Fruit fly (Drosophila melanogaster) whole organism, embryonic: ENCODE measurements around the gene Ptpmeg2.
A peak's percentile ranks its signal among the peaks of the same experiment; 100 is the strongest.

Experiments used
- Bdp1 ChIP-seq: fragments of 200-800 bp; sonication (Bioruptor generic); optimal IDR thresholded peaks from 3 replicates; lab custom pipeline; 2016; ENCODE audit warnings: missing biosample characterization, missing genetic modification characterization
- CG10147 ChIP-seq: fragments of 200-800 bp; sonication (Bioruptor generic); optimal IDR thresholded peaks from 2 replicates; lab custom pipeline; 2019; ENCODE audit warnings: missing biosample characterization, mild to moderate bottlenecking, missing genetic modification characterization, moderate library complexity
- CG11247 ChIP-seq: fragments of 200-800 bp; sonication (Bioruptor generic); IDR thresholded peaks from 2 replicates; pipeline ENCODE4 v1.3.6; 2022; ENCODE audit warnings: missing biosample characterization, missing genetic modification characterization
- CG11696 ChIP-seq: fragments of 200-800 bp; sonication (Bioruptor generic); IDR thresholded peaks from 2 replicates; pipeline ENCODE4 v1.3.6; 2022; ENCODE audit warnings: missing biosample characterization, missing genetic modification characterization
- CG12769 ChIP-seq: fragments of 200-800 bp; sonication (Bioruptor generic); optimal IDR thresholded peaks from 2 replicates; lab custom pipeline; 2019; ENCODE audit warnings: missing biosample characterization, mild to moderate bottlenecking, missing genetic modification characterization, moderate library complexity
- CG14014 ChIP-seq: fragments of 200-800 bp; sonication (Bioruptor generic); IDR thresholded peaks from 2 replicates; pipeline ENCODE4 v1.3.6; 2022; ENCODE audit warnings: missing biosample characterization, missing genetic modification characterization
- CG17612 ChIP-seq: fragments of 200-800 bp; sonication (Bioruptor generic); IDR thresholded peaks from 2 replicates; pipeline ENCODE4 v1.3.6; 2022; ENCODE audit warnings: missing biosample characterization, missing genetic modification characterization
- CG1832 ChIP-seq: fragments of 200-800 bp; sonication (Bioruptor generic); optimal IDR thresholded peaks from 2 replicates; lab custom pipeline; 2017; ENCODE audit warnings: missing biosample characterization, mild to moderate bottlenecking, missing genetic modification characterization, inconsistent platforms
- CG2116 ChIP-seq: fragments of 200-800 bp; sonication (Bioruptor generic); optimal IDR thresholded peaks from 3 replicates; lab custom pipeline; 2018; ENCODE audit warnings: missing biosample characterization, mild to moderate bottlenecking, missing genetic modification characterization
- CG2120 ChIP-seq: fragments of 200-800 bp; sonication (Bioruptor generic); optimal IDR thresholded peaks from 3 replicates; lab custom pipeline; 2016; ENCODE audit warnings: missing biosample characterization, missing genetic modification characterization
- CG3995 ChIP-seq: fragments of 200-800 bp; sonication (Bioruptor generic); optimal IDR thresholded peaks from 3 replicates; lab custom pipeline; 2016; ENCODE audit warnings: missing biosample characterization, missing genetic modification characterization
- CG4328 ChIP-seq: fragments of 200-800 bp; sonication (Bioruptor generic); optimal IDR thresholded peaks from 3 replicates; lab custom pipeline; 2017; ENCODE audit warnings: missing biosample characterization, missing genetic modification reagents, missing genetic modification characterization
- CG7271 ChIP-seq: fragments of 200-800 bp; sonication (Bioruptor generic); optimal IDR thresholded peaks from 2 replicates; lab custom pipeline; 2018; ENCODE audit warnings: missing biosample characterization, mild to moderate bottlenecking, missing genetic modification characterization, moderate library complexity
- CG7556 ChIP-seq: fragments of 200-800 bp; sonication (Bioruptor generic); optimal IDR thresholded peaks from 2 replicates; lab custom pipeline; 2017; ENCODE audit warnings: missing biosample characterization, mild to moderate bottlenecking, missing genetic modification characterization
- CG8388 ChIP-seq: fragments of 200-800 bp; sonication (Bioruptor generic); optimal IDR thresholded peaks from 2 replicates; lab custom pipeline; 2019; ENCODE audit warnings: missing biosample characterization, mild to moderate bottlenecking, missing genetic modification characterization, moderate library complexity
- Camta ChIP-seq: fragments of 200-800 bp; sonication (Bioruptor generic); optimal IDR thresholded peaks from 2 replicates; lab custom pipeline; 2016; ENCODE audit warnings: missing biosample characterization, missing genetic modification characterization
- Chrac-16 ChIP-seq: fragments of 200-800 bp; sonication (Bioruptor generic); optimal IDR thresholded peaks from 3 replicates; lab custom pipeline; 2016; ENCODE audit warnings: missing biosample characterization, missing genetic modification characterization
- CrebB ChIP-seq: fragments of 200-800 bp; sonication (Bioruptor generic); optimal IDR thresholded peaks from 3 replicates; lab custom pipeline; 2018; ENCODE audit warnings: missing biosample characterization, mild to moderate bottlenecking, missing genetic modification characterization
- Dfd ChIP-seq, 2 experiments: fragments of >200 bp; optimal IDR thresholded peaks; 2 replicates each; lab custom pipeline; 2017; ENCODE audit warnings: missing biosample characterization in 2 of 2, missing genetic modification characterization in 2 of 2
- Doc3 ChIP-seq: fragments of 200-800 bp; sonication (Bioruptor generic); IDR thresholded peaks from 3 replicates; pipeline ENCODE4 v1.3.6; 2022; ENCODE audit warnings: missing biosample characterization, missing genetic modification characterization; ENCODE audit not compliant: partially characterized antibody
- Dp ChIP-seq: fragments of 200-800 bp; sonication (Bioruptor generic); optimal IDR thresholded peaks from 2 replicates; lab custom pipeline; 2018; ENCODE audit warnings: missing biosample characterization, mild to moderate bottlenecking, missing genetic modification characterization, moderate library complexity
- GATAe ChIP-seq: fragments of 200-800 bp; sonication (Bioruptor generic); conservative IDR thresholded peaks from 2 replicates; pipeline ENCODE4 v1.3.6; 2022; ENCODE audit warnings: missing biosample characterization, missing genetic modification characterization
- HLH4C ChIP-seq: fragments of 200-800 bp; sonication (Bioruptor generic); IDR thresholded peaks from 3 replicates; pipeline ENCODE4 v1.3.6; 2022; ENCODE audit warnings: missing biosample characterization, missing genetic modification characterization; ENCODE audit not compliant: partially characterized antibody
- HmgD ChIP-seq: fragments of 200-800 bp; sonication (Bioruptor generic); optimal IDR thresholded peaks from 3 replicates; lab custom pipeline; 2016; ENCODE audit warnings: missing biosample characterization, missing genetic modification characterization
- Hr51 ChIP-seq, 2 experiments: fragments of 200-800 bp; sonication (Bioruptor generic); optimal IDR thresholded peaks; 2 replicates in 1 of 2; 3 replicates in 1 of 2; lab custom pipeline; 2016 to 2018; ENCODE audit warnings: missing biosample characterization in 2 of 2, missing genetic modification characterization in 2 of 2, mild to moderate bottlenecking in 1 of 2, moderate library complexity in 1 of 2
- MESR4 ChIP-seq: fragments of 200-800 bp; sonication (Bioruptor generic); optimal IDR thresholded peaks from 2 replicates; lab custom pipeline; 2018; ENCODE audit warnings: missing biosample characterization, mild to moderate bottlenecking, missing genetic modification characterization, moderate library complexity
- Meics ChIP-seq: fragments of 200-800 bp; sonication (Bioruptor generic); optimal IDR thresholded peaks from 2 replicates; lab custom pipeline; 2017; ENCODE audit warnings: missing biosample characterization, mild to moderate bottlenecking, missing genetic modification characterization
- Mes4 ChIP-seq: fragments of 200-800 bp; sonication (Bioruptor generic); optimal IDR thresholded peaks from 2 replicates; lab custom pipeline; 2016; ENCODE audit warnings: missing biosample characterization, missing genetic modification characterization
- Stat92E ChIP-seq, 3 experiments: fragments of >200 bp in 2 of 3; fragments of 200-800 bp in 1 of 3; sonication (Bioruptor generic) in 1 of 3; optimal IDR thresholded peaks; 2 replicates each; lab custom pipeline; 2017 to 2019; ENCODE audit warnings: missing biosample characterization in 3 of 3, missing genetic modification characterization in 3 of 3, mild to moderate bottlenecking in 1 of 3, moderate library complexity in 1 of 3
- Xbp1 ChIP-seq: fragments of 200-800 bp; sonication (Bioruptor generic); optimal IDR thresholded peaks from 3 replicates; lab custom pipeline; 2016; ENCODE audit warnings: missing biosample characterization, mild to moderate bottlenecking, missing genetic modification characterization
- YL-1 ChIP-seq: fragments of 200-800 bp; sonication (Bioruptor generic); optimal IDR thresholded peaks from 3 replicates; lab custom pipeline; 2017; ENCODE audit warnings: missing biosample characterization, mild to moderate bottlenecking, missing genetic modification characterization
- ap ChIP-seq: fragments of 200-800 bp; sonication (Bioruptor generic); IDR thresholded peaks from 2 replicates; pipeline ENCODE4 v1.3.6; 2022; ENCODE audit warnings: missing biosample characterization, missing genetic modification characterization
- ato ChIP-seq: fragments of 200-800 bp; sonication (Bioruptor generic); IDR thresholded peaks from 2 replicates; pipeline ENCODE4 v1.3.6; 2022; ENCODE audit warnings: missing biosample characterization, missing genetic modification characterization; ENCODE audit not compliant: partially characterized antibody
- chm ChIP-seq: fragments of 200-800 bp; sonication (Bioruptor generic); IDR thresholded peaks from 2 replicates; pipeline ENCODE4 v1.3.6; 2022; ENCODE audit warnings: missing biosample characterization, missing genetic modification characterization
- crol ChIP-seq: fragments of 200-800 bp; sonication (Bioruptor generic); IDR thresholded peaks from 2 replicates; pipeline ENCODE4 v1.3.6; 2022; ENCODE audit warnings: missing biosample characterization, missing genetic modification characterization
- crp ChIP-seq, 2 experiments: fragments of 200-800 bp; sonication (Bioruptor generic); optimal IDR thresholded peaks; 2 replicates in 1 of 2; 3 replicates in 1 of 2; lab custom pipeline; 2017; ENCODE audit warnings: missing biosample characterization in 2 of 2, missing genetic modification characterization in 2 of 2, mild to moderate bottlenecking in 1 of 2, moderate library complexity in 1 of 2
- en ChIP-seq: fragments of 200-800 bp; sonication (Bioruptor generic); optimal IDR thresholded peaks from 2 replicates; lab custom pipeline; 2016; ENCODE audit warnings: missing biosample characterization, missing genetic modification characterization
- fu2 ChIP-seq: fragments of 200-800 bp; sonication (Bioruptor generic); optimal IDR thresholded peaks from 2 replicates; lab custom pipeline; 2016; ENCODE audit warnings: missing biosample characterization, missing genetic modification characterization
- h ChIP-seq: fragments of >200 bp; optimal IDR thresholded peaks from 2 replicates; lab custom pipeline; 2017
- jigr1 ChIP-seq: fragments of 200-800 bp; sonication (Bioruptor generic); IDR thresholded peaks from 3 replicates; pipeline ENCODE4 v1.3.6; 2022; ENCODE audit warnings: missing biosample characterization, missing genetic modification characterization
- jumu ChIP-seq: fragments of 200-800 bp; sonication (Bioruptor generic); optimal IDR thresholded peaks from 3 replicates; lab custom pipeline; 2016; ENCODE audit warnings: missing biosample characterization, missing genetic modification characterization
- nmo ChIP-seq: fragments of 200-800 bp; sonication (Bioruptor generic); optimal IDR thresholded peaks from 2 replicates; lab custom pipeline; 2018; ENCODE audit warnings: missing biosample characterization, mild to moderate bottlenecking, missing genetic modification characterization, moderate library complexity
- oc ChIP-seq: fragments of 200-800 bp; sonication (Bioruptor generic); optimal IDR thresholded peaks from 2 replicates; lab custom pipeline; 2018; ENCODE audit warnings: missing biosample characterization, mild to moderate bottlenecking, missing genetic modification characterization, moderate library complexity
- salm ChIP-seq: fragments of 200-800 bp; sonication (Bioruptor generic); optimal IDR thresholded peaks from 2 replicates; lab custom pipeline; 2018; ENCODE audit warnings: missing biosample characterization, mild to moderate bottlenecking, missing genetic modification characterization
- scrt ChIP-seq: fragments of 200-800 bp; sonication (Bioruptor generic); optimal IDR thresholded peaks from 2 replicates; lab custom pipeline; 2018; ENCODE audit warnings: missing biosample characterization, mild to moderate bottlenecking, missing genetic modification characterization, moderate library complexity
- sd ChIP-seq: fragments of 200-800 bp; sonication (Bioruptor generic); optimal IDR thresholded peaks from 3 replicates; lab custom pipeline; 2018; ENCODE audit warnings: missing biosample characterization, mild to moderate bottlenecking, missing genetic modification characterization, moderate library complexity
- sug ChIP-seq: fragments of 200-800 bp; optimal IDR thresholded peaks from 2 replicates; lab custom pipeline; 2019; ENCODE audit warnings: missing biosample characterization, mild to moderate bottlenecking, missing genetic modification characterization, moderate library complexity
- trem ChIP-seq: fragments of 200-800 bp; optimal IDR thresholded peaks from 3 replicates; lab custom pipeline; 2019; ENCODE audit warnings: missing biosample characterization, mild to moderate bottlenecking, missing genetic modification characterization, moderate library complexity
- unpg ChIP-seq: fragments of 200-800 bp; sonication (Bioruptor generic); optimal IDR thresholded peaks from 3 replicates; lab custom pipeline; 2018; ENCODE audit warnings: missing biosample characterization, mild to moderate bottlenecking, missing genetic modification characterization, moderate library complexity
- vvl ChIP-seq: fragments of 200-800 bp; sonication (Bioruptor generic); IDR thresholded peaks from 2 replicates; pipeline ENCODE4 v1.3.6; 2022; ENCODE audit warnings: missing biosample characterization, missing genetic modification characterization

The Ptpmeg2 gene

dm6 chrX:9658865-9659339 lies at the start of gene Ptpmeg2 (continued):
- no peak for TF ChIP-seq CG17612 (GFP tag; lab: Robert Waterston, UW)
- peak; percentile 69 for TF ChIP-seq Meics (GFP tag; lab: Kevin White, UChicago)
- TF ChIP-seq Dp = peak; percentile 54
- TF ChIP-seq sd (tag; lab: Kevin White, UChicago) = no peak
- TF ChIP-seq chm (GFP tag; lab: Robert Waterston, UW) = peak; percentile 85
- no peak for TF ChIP-seq Dfd (GFP tag; optimal IDR thresholded peaks at IDR 0.05; lab: Kevin White, UChicago)
- no peak for TF ChIP-seq jigr1 (GFP tag; lab: Robert Waterston, UW)
- no peak for TF ChIP-seq CG4328 (GFP tag; lab: Kevin White, UChicago)
- peak; percentile 59 to 60 for TF ChIP-seq Hr51 (GFP tag; optimal IDR thresholded peaks at IDR 0.05; lab: Kevin White, UChicago)
- TF ChIP-seq CG12769 (tag; lab: Kevin White, UChicago) = peak; percentile 61
- peak; percentile 71 for TF ChIP-seq nmo
- no peak for TF ChIP-seq crol (GFP tag; lab: Robert Waterston, UW)
- 0 out of 2 replicates have a peak, but pooled peaks have one; percentile 35 for TF ChIP-seq CG14014 (GFP tag; lab: Robert Waterston, UW)
- no peak for TF ChIP-seq ap (GFP tag; lab: Robert Waterston, UW)
- peak; percentile 38 for TF ChIP-seq Bdp1 (GFP tag; lab: Kevin White, UChicago)
- peak; percentile 70 for TF ChIP-seq jumu (GFP tag; lab: Kevin White, UChicago)
- TF ChIP-seq YL-1 = peak; percentile 51
- peak; percentile 71 for TF ChIP-seq Chrac-16 (GFP tag; lab: Kevin White, UChicago)
- TF ChIP-seq MESR4 (GFP tag; lab: Kevin White, UChicago) = peak; percentile 33
- no peak for TF ChIP-seq GATAe (GFP tag; lab: Robert Waterston, UW)
- peak; percentile 61 for TF ChIP-seq Mes4 (GFP tag; lab: Kevin White, UChicago)
- peak; percentile 60 for TF ChIP-seq sug (tag; lab: Kevin White, UChicago)
- peak; percentile 94 for TF ChIP-seq ato
- TF ChIP-seq oc (tag; lab: Kevin White, UChicago) = no peak
- TF ChIP-seq CG10147 (GFP tag; lab: Kevin White, UChicago) = peak; percentile 36
- no peak for TF ChIP-seq h (lab: Kevin White, UChicago)
- TF ChIP-seq CG11696 (GFP tag; lab: Robert Waterston, UW) = no peak
- TF ChIP-seq Stat92E (GFP tag; optimal IDR thresholded peaks at IDR 0.05; lab: Kevin White, UChicago) = peak in 1 of 3 experiments; percentile 81
- TF ChIP-seq CG7271 (tag; lab: Kevin White, UChicago) = peak; percentile 64
- peak; percentile 34 for TF ChIP-seq CG7556 (GFP tag; lab: Kevin White, UChicago)
- TF ChIP-seq unpg (GFP tag; lab: Kevin White, UChicago) = peak; percentile 56
- TF ChIP-seq HLH4C (GFP tag; lab: Robert Waterston, UW) = peak; percentile 91
- peak; percentile 61 for TF ChIP-seq CrebB
- TF ChIP-seq CG3995 = no peak
- no peak for TF ChIP-seq en (GFP tag; lab: Kevin White, UChicago)
- peak; percentile 50 for TF ChIP-seq scrt (GFP tag; lab: Kevin White, UChicago)
- TF ChIP-seq CG8388 (GFP tag; lab: Kevin White, UChicago) = peak; percentile 38
- peak; percentile 75 for TF ChIP-seq Xbp1
- peak; percentile 80 for TF ChIP-seq vvl (GFP tag; lab: Robert Waterston, UW)
- TF ChIP-seq CG2116 (GFP tag; lab: Kevin White, UChicago) = peak; percentile 85
- TF ChIP-seq crp (GFP tag; optimal IDR thresholded peaks at IDR 0.05; lab: Kevin White, UChicago) = peak in 1 of 2 experiments; percentile 22
- TF ChIP-seq HmgD = peak; percentile 45
- TF ChIP-seq CG2120 = peak; percentile 71
- TF ChIP-seq salm (tag; lab: Kevin White, UChicago) = peak; percentile 52
- peak; percentile 80 for TF ChIP-seq CG11247 (GFP tag; lab: Robert Waterston, UW)
- TF ChIP-seq trem = peak; percentile 77
- TF ChIP-seq Camta (GFP tag; lab: Kevin White, UChicago) = peak; percentile 34
- TF ChIP-seq Doc3 = peak; percentile 77
- TF ChIP-seq CG1832 (GFP tag; lab: Kevin White, UChicago) = no peak
- TF ChIP-seq fu2 = peak; percentile 45
